Fruit fly (Drosophila melanogaster) whole organism, embryonic: Measurements from ENCODE around the gene CG17169.

Experiments
- Bdp1 ChIP-seq: fragments of 200-800 bp; sonication (Bioruptor generic); optimal IDR thresholded peaks from 3 replicates; lab custom pipeline; 2016; ENCODE audit warnings: missing biosample characterization, missing genetic modification characterization
- Bgb ChIP-seq: fragments of 200-800 bp; sonication (Bioruptor generic); IDR thresholded peaks from 2 replicates; pipeline ENCODE4 v1.3.6; 2022; ENCODE audit warnings: missing biosample characterization, missing genetic modification characterization; ENCODE audit not compliant: partially characterized antibody
- CG10366 ChIP-seq: fragments of 200-800 bp; sonication (Bioruptor generic); IDR thresholded peaks from 2 replicates; pipeline ENCODE4 v1.3.6; 2022; ENCODE audit warnings: missing biosample characterization, missing genetic modification characterization
- CG11695 ChIP-seq: fragments of 200-800 bp; sonication (Bioruptor generic); IDR thresholded peaks from 3 replicates; pipeline ENCODE4 v1.3.6; 2022; ENCODE audit warnings: missing biosample characterization, missing genetic modification characterization
- CG12744 ChIP-seq: fragments of 200-800 bp; sonication (Bioruptor generic); optimal IDR thresholded peaks from 2 replicates; lab custom pipeline; 2016; ENCODE audit warnings: missing biosample characterization, missing genetic modification characterization
- CG13123 ChIP-seq: fragments of 200-800 bp; sonication (Bioruptor generic); optimal IDR thresholded peaks from 2 replicates; lab custom pipeline; 2016; ENCODE audit warnings: missing biosample characterization, missing genetic modification characterization
- CG13287 ChIP-seq: fragments of 200-800 bp; sonication (Bioruptor generic); IDR thresholded peaks from 2 replicates; pipeline ENCODE4 v1.3.6; 2022; ENCODE audit warnings: missing biosample characterization, missing genetic modification characterization; ENCODE audit not compliant: partially characterized antibody
- CG13624 ChIP-seq: fragments of 200-800 bp; sonication (Bioruptor generic); optimal IDR thresholded peaks from 2 replicates; lab custom pipeline; 2016; ENCODE audit warnings: missing biosample characterization, missing genetic modification characterization
- CG14667 ChIP-seq: fragments of 200-800 bp; sonication (Bioruptor generic); IDR thresholded peaks from 2 replicates; pipeline ENCODE4 v1.3.6; 2022; ENCODE audit warnings: missing biosample characterization, missing genetic modification characterization
- CG1603 ChIP-seq: fragments of 200-800 bp; sonication (Bioruptor generic); optimal IDR thresholded peaks from 2 replicates; lab custom pipeline; 2019; ENCODE audit warnings: missing biosample characterization, mild to moderate bottlenecking, missing genetic modification characterization, moderate library complexity
- CG16813 ChIP-seq: fragments of 200-800 bp; sonication (Bioruptor generic); IDR thresholded peaks from 3 replicates; pipeline ENCODE4 v1.3.6; 2022; ENCODE audit warnings: missing biosample characterization, missing genetic modification characterization; ENCODE audit not compliant: partially characterized antibody
- CG17802 ChIP-seq: fragments of 200-800 bp; sonication (Bioruptor generic); optimal IDR thresholded peaks from 2 replicates; lab custom pipeline; 2018; ENCODE audit warnings: missing biosample characterization, mild to moderate bottlenecking, missing genetic modification characterization, moderate library complexity
- CG17912 ChIP-seq: fragments of 200-800 bp; sonication (Bioruptor generic); optimal IDR thresholded peaks from 2 replicates; lab custom pipeline; 2018; ENCODE audit warnings: missing biosample characterization, mild to moderate bottlenecking, missing genetic modification characterization
- CG18599 ChIP-seq: fragments of 200-800 bp; sonication (Bioruptor generic); optimal IDR thresholded peaks from 3 replicates; lab custom pipeline; 2017; ENCODE audit warnings: missing biosample characterization, missing genetic modification characterization, mild to moderate bottlenecking, moderate library complexity, missing genetic modification reagents
- CG2120 ChIP-seq: fragments of 200-800 bp; sonication (Bioruptor generic); optimal IDR thresholded peaks from 3 replicates; lab custom pipeline; 2016; ENCODE audit warnings: missing biosample characterization, missing genetic modification characterization
- CG30020 ChIP-seq: fragments of 200-800 bp; optimal IDR thresholded peaks from 2 replicates; lab custom pipeline; 2019; ENCODE audit warnings: missing biosample characterization, mild to moderate bottlenecking, missing genetic modification characterization, moderate library complexity
- CG42726 ChIP-seq: fragments of 200-800 bp; sonication (Bioruptor generic); IDR thresholded peaks from 2 replicates; pipeline ENCODE4 v1.3.6; 2022; ENCODE audit warnings: missing biosample characterization, missing genetic modification characterization; ENCODE audit not compliant: partially characterized antibody
- CG4328 ChIP-seq: fragments of 200-800 bp; sonication (Bioruptor generic); optimal IDR thresholded peaks from 3 replicates; lab custom pipeline; 2017; ENCODE audit warnings: missing biosample characterization, missing genetic modification reagents, missing genetic modification characterization
- CG4360 ChIP-seq: fragments of 200-800 bp; sonication (Bioruptor generic); IDR thresholded peaks from 2 replicates; pipeline ENCODE4 v1.3.6; 2022; ENCODE audit warnings: missing biosample characterization, missing genetic modification characterization
- CG6765 ChIP-seq: fragments of 200-800 bp; sonication (Bioruptor generic); optimal IDR thresholded peaks from 3 replicates; lab custom pipeline; 2017; ENCODE audit warnings: missing biosample characterization, mild to moderate bottlenecking, missing genetic modification characterization
- CG8944 ChIP-seq: fragments of 200-800 bp; sonication (Bioruptor generic); optimal IDR thresholded peaks from 3 replicates; lab custom pipeline; 2016; ENCODE audit warnings: missing biosample characterization, missing genetic modification characterization
- CG9215 ChIP-seq: fragments of 200-800 bp; sonication (Bioruptor generic); IDR thresholded peaks from 2 replicates; pipeline ENCODE4 v1.3.6; 2022; ENCODE audit warnings: missing biosample characterization, missing genetic modification characterization
- Dek ChIP-seq: fragments of 200-800 bp; sonication (Bioruptor generic); optimal IDR thresholded peaks from 3 replicates; lab custom pipeline; 2019; ENCODE audit warnings: missing biosample characterization, mild to moderate bottlenecking, missing genetic modification characterization, moderate library complexity
- Dll ChIP-seq: fragments of 200-800 bp; sonication (Bioruptor generic); IDR thresholded peaks from 4 replicates; pipeline ENCODE4 v1.3.6; 2022; ENCODE audit warnings: missing biosample characterization, missing genetic modification characterization; ENCODE audit not compliant: partially characterized antibody
- ERR ChIP-seq: fragments of 200-800 bp; sonication (Bioruptor generic); optimal IDR thresholded peaks from 2 replicates; lab custom pipeline; 2016; ENCODE audit warnings: missing biosample characterization, missing genetic modification characterization
- Fer1 ChIP-seq: fragments of 200-800 bp; sonication (Bioruptor generic); optimal IDR thresholded peaks from 2 replicates; lab custom pipeline; 2017; ENCODE audit warnings: missing biosample characterization, mild to moderate bottlenecking, missing genetic modification characterization
- Hr51 ChIP-seq, 2 experiments: fragments of 200-800 bp; sonication (Bioruptor generic); optimal IDR thresholded peaks; 2 replicates in 1 of 2; 3 replicates in 1 of 2; lab custom pipeline; 2016 to 2018; ENCODE audit warnings: missing biosample characterization in 2 of 2, missing genetic modification characterization in 2 of 2, mild to moderate bottlenecking in 1 of 2, moderate library complexity in 1 of 2
- MESR4 ChIP-seq: fragments of 200-800 bp; sonication (Bioruptor generic); optimal IDR thresholded peaks from 2 replicates; lab custom pipeline; 2018; ENCODE audit warnings: missing biosample characterization, mild to moderate bottlenecking, missing genetic modification characterization, moderate library complexity
- Med ChIP-seq: fragments of 200-800 bp; sonication (Bioruptor generic); peaks from one replicate; lab custom pipeline; 2016; ENCODE audit warnings: missing biosample characterization, missing genetic modification characterization, mild to moderate bottlenecking, inconsistent platforms, moderate library complexity
- NC2β ChIP-seq: fragments of 200-800 bp; sonication (Bioruptor generic); optimal IDR thresholded peaks from 2 replicates; lab custom pipeline; 2016; ENCODE audit warnings: missing biosample characterization, missing genetic modification characterization
- Pdp1 ChIP-seq, 2 experiments: fragments of 200-800 bp; sonication (Bioruptor generic); optimal IDR thresholded peaks; 3 replicates each; lab custom pipeline; 2016; ENCODE audit warnings: missing biosample characterization in 2 of 2, missing genetic modification characterization in 2 of 2, mild to moderate bottlenecking in 1 of 2, moderate library complexity in 1 of 2
- Scr ChIP-seq: fragments of 200-800 bp; sonication (Bioruptor generic); IDR thresholded peaks from 2 replicates; pipeline ENCODE4 v1.3.6; 2022; ENCODE audit warnings: missing biosample characterization, missing genetic modification characterization; ENCODE audit not compliant: partially characterized antibody
- Taf1 ChIP-seq: fragments of 200-800 bp; sonication (Bioruptor generic); IDR thresholded peaks from 2 replicates; pipeline ENCODE4 v1.3.6; 2022; ENCODE audit warnings: missing biosample characterization, missing genetic modification characterization
- Vsx1 ChIP-seq: fragments of 200-800 bp; sonication (Bioruptor generic); optimal IDR thresholded peaks from 2 replicates; lab custom pipeline; 2017; ENCODE audit warnings: missing biosample characterization, mild to moderate bottlenecking, missing genetic modification characterization, missing genetic modification reagents
- al ChIP-seq: fragments of 200-800 bp; sonication (Bioruptor generic); IDR thresholded peaks from 2 replicates; pipeline ENCODE4 v1.3.6; 2022; ENCODE audit warnings: missing biosample characterization, missing genetic modification characterization
- aop ChIP-seq: fragments of 200-800 bp; sonication (Bioruptor generic); IDR thresholded peaks from 2 replicates; pipeline ENCODE4 v1.3.6; 2022; ENCODE audit warnings: missing biosample characterization, missing genetic modification characterization
- dmrt99B ChIP-seq: fragments of 200-800 bp; sonication (Bioruptor generic); optimal IDR thresholded peaks from 2 replicates; lab custom pipeline; 2018; ENCODE audit warnings: missing biosample characterization, mild to moderate bottlenecking, missing genetic modification characterization, moderate library complexity
- en ChIP-seq: fragments of 200-800 bp; sonication (Bioruptor generic); optimal IDR thresholded peaks from 2 replicates; lab custom pipeline; 2016; ENCODE audit warnings: missing biosample characterization, missing genetic modification characterization
- eyg ChIP-seq: fragments of 200-800 bp; sonication (Bioruptor generic); optimal IDR thresholded peaks from 3 replicates; lab custom pipeline; 2016; ENCODE audit warnings: missing biosample characterization, missing genetic modification characterization
- hkb ChIP-seq, 2 experiments: fragments of 200-800 bp in 1 of 2; fragments of >200 bp in 1 of 2; sonication (Bioruptor generic) in 1 of 2; IDR thresholded peaks in 1 of 2; optimal IDR thresholded peaks in 1 of 2; 2 replicates each; pipeline versions ENCODE4 v1.3.6 to Lab custom; 2017 to 2022; ENCODE audit warnings: missing biosample characterization in 1 of 2, missing genetic modification characterization in 1 of 2
- kni ChIP-seq: fragments of 200-800 bp; sonication (Bioruptor generic); optimal IDR thresholded peaks from 3 replicates; lab custom pipeline; 2017; ENCODE audit warnings: mild to moderate bottlenecking, missing biosample characterization, missing genetic modification reagents, missing genetic modification characterization
- nmo ChIP-seq: fragments of 200-800 bp; sonication (Bioruptor generic); optimal IDR thresholded peaks from 2 replicates; lab custom pipeline; 2018; ENCODE audit warnings: missing biosample characterization, mild to moderate bottlenecking, missing genetic modification characterization, moderate library complexity
- scrt ChIP-seq: fragments of 200-800 bp; sonication (Bioruptor generic); optimal IDR thresholded peaks from 2 replicates; lab custom pipeline; 2018; ENCODE audit warnings: missing biosample characterization, mild to moderate bottlenecking, missing genetic modification characterization, moderate library complexity
- so ChIP-seq: fragments of 200-800 bp; sonication (Bioruptor generic); IDR thresholded peaks from 3 replicates; pipeline ENCODE4 v1.3.6; 2022; ENCODE audit warnings: missing biosample characterization, missing genetic modification characterization
- ssp ChIP-seq: fragments of 200-800 bp; sonication (Bioruptor generic); IDR thresholded peaks from 2 replicates; pipeline ENCODE4 v1.3.6; 2022; ENCODE audit warnings: missing biosample characterization, missing genetic modification characterization
- usp ChIP-seq: fragments of >200 bp; optimal IDR thresholded peaks from 2 replicates; lab custom pipeline; 2017; ENCODE audit warnings: missing biosample characterization, missing genetic modification characterization
- wek ChIP-seq: fragments of 200-800 bp; sonication (Bioruptor generic); optimal IDR thresholded peaks from 3 replicates; lab custom pipeline; 2018; ENCODE audit warnings: missing biosample characterization, mild to moderate bottlenecking, missing genetic modification characterization, moderate library complexity
- wor ChIP-seq: fragments of 200-800 bp; sonication (Bioruptor generic); IDR thresholded peaks from 2 replicates; pipeline ENCODE4 v1.3.6; 2022; ENCODE audit warnings: missing biosample characterization, missing genetic modification characterization
- zfh1 ChIP-seq: fragments of 200-800 bp; sonication (Bioruptor generic); IDR thresholded peaks from 3 replicates; pipeline ENCODE4 v1.3.6; 2022; ENCODE audit warnings: missing biosample characterization, missing genetic modification characterization

CG17169 gene

DNA sequence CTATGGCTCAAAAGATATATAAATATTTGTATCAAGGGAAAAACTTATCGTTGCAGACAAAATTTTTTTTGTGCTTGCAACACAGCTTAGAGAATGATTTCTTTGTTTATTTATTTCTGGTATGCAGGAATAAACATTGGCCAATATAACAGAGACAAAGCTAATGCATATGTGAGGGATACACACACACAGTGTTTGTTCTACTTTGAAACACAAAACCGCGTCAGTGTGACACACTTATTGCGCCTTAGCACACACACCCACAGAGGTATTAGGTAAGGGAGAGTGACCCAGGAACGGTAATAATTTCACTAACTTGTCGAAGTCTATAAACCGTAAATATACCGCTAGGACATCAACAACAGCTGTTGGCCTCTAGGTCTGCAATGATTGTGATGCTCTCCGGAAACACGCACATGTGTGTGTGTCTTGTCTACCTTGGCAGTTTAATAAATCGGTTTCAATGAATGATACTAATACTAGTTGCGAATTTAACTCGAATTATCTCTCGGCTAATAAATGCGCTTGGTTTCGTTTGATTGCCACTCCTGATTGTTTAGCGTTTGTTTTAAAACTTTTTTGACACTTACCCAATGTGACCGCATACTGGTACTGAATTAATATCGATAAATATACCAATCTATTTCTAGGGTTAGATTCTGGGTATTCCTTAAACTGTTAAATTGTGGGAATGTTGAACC lies 11.8 kb downstream of the CG17169 start, which contains the start of gene CG17162 (continued):
- TF ChIP-seq Taf1 (GFP tag; lab: Robert Waterston, UW) (no peak), CG18599 (GFP tag; lab: Kevin White, UChicago) (no peak), CG14667 (GFP tag; lab: Robert Waterston, UW) (no peak), Dll (GFP tag; lab: Robert Waterston, UW) (no peak), CG8944 (no peak), CG12744 (GFP tag; lab: Kevin White, UChicago) (no peak), CG10366 (GFP tag; lab: Robert Waterston, UW) (no peak), Med (no peak), Bgb (GFP tag; lab: Robert Waterston, UW) (no peak), Hr51 (GFP tag; optimal IDR thresholded peaks at IDR 0.05; lab: Kevin White, UChicago) (no peak), CG17912 (no peak), CG4360 (GFP tag; lab: Robert Waterston, UW) (no peak), CG42726 (GFP tag; lab: Robert Waterston, UW) (no peak), Pdp1 (GFP tag; optimal IDR thresholded peaks at IDR 0.05; lab: Kevin White, UChicago) (peak in 1 of 2 experiments; percentile 45), scrt (GFP tag; lab: Kevin White, UChicago) (no peak), Vsx1 (GFP tag; lab: Kevin White, UChicago) (no peak), zfh1 (GFP tag; lab: Robert Waterston, UW) (no peak), CG11695 (GFP tag; lab: Robert Waterston, UW) (no peak), MESR4 (GFP tag; lab: Kevin White, UChicago) (peak; percentile 67), CG13624 (GFP tag; lab: Kevin White, UChicago) (no peak), hkb (optimal IDR thresholded peaks at IDR 0.05; lab: Kevin White, UChicago) (no peak), hkb (GFP tag; IDR thresholded peaks at IDR 0.05; lab: Robert Waterston, UW) (no peak), CG1603 (tag; lab: Kevin White, UChicago) (peak; percentile 24), en (GFP tag; lab: Kevin White, UChicago) (no peak), aop (no peak), al (no peak), wek (GFP tag; lab: Kevin White, UChicago) (peak; percentile 29), ERR (GFP tag; lab: Kevin White, UChicago) (no peak), CG2120 (no peak), nmo (GFP tag; lab: Kevin White, UChicago) (no peak), CG13287 (no peak), wor (GFP tag; lab: Robert Waterston, UW) (no peak), Bdp1 (GFP tag; lab: Kevin White, UChicago) (no peak), CG16813 (GFP tag; lab: Robert Waterston, UW) (0 out of 3 replicates have a peak, but pooled peaks have one; percentile 12), CG30020 (peak; percentile 54), CG17802 (tag; lab: Kevin White, UChicago) (peak; percentile 3), CG9215 (GFP tag; lab: Robert Waterston, UW) (no peak), usp (GFP tag; lab: Kevin White, UChicago) (no peak), eyg (GFP tag; lab: Kevin White, UChicago) (no peak), so (GFP tag; lab: Robert Waterston, UW) (no peak), Dek (no peak), Fer1 (GFP tag; lab: Kevin White, UChicago) (no peak), dmrt99B (tag; lab: Kevin White, UChicago) (no peak), NC2β (no peak), CG6765 (no peak), CG4328 (GFP tag; lab: Kevin White, UChicago) (no peak), kni (GFP tag; lab: Kevin White, UChicago) (peak; percentile 15), CG13123 (GFP tag; lab: Kevin White, UChicago) (no peak), Scr (0 out of 2 replicates have a peak, but pooled peaks have one; percentile 14), ssp (peak; percentile 33)
